Worm (Caenorhabditis elegans): ENCODE data around the gene sto-2.
A peak's percentile ranks its signal among the peaks of the same experiment; 100 is the strongest.

sto-2 gene

DNA sequence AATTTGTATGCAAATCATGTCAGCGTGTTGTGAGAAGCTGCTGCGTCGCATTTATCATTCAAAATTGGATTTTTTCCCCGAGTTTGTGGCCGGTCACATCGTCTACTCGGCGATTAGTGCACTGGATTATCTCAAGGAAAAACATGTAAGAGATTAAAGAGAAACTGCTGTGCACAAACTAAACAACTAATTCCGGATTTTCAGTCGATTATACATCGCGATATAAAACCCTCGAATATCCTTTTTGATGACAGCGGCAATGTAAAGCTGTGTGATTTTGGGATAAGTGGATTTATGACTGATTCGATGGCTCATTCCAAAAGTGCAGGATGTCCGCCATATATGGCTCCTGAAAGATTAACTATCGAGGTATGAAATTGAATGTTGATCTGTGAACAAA lies 47.4 kb upstream of the sto-2 start:
- TF ChIP-seq mcd-1 (GFP tag; IDR thresholded peaks at IDR 0.05) (no peak), nhr-120 (GFP tag; IDR thresholded peaks at IDR 0.05) (no peak), B0261.1 (tag; optimal IDR thresholded peaks at IDR 0.05) (no peak), F23B12.7 (tag; optimal IDR thresholded peaks at IDR 0.05; ENCODE audit: insufficient read depth) (no peak), ceh-100 (GFP tag; IDR thresholded peaks at IDR 0.05) (no peak), ztf-28 (GFP tag; IDR thresholded peaks at IDR 0.05) (no peak), ceh-91 (GFP tag; IDR thresholded peaks at IDR 0.05) (no peak), efl-1 (GFP tag; optimal IDR thresholded peaks at IDR 0.05) (no peak), hmg-1.2 (GFP tag; IDR thresholded peaks at IDR 0.05) (no peak), ztf-18 (tag; optimal IDR thresholded peaks at IDR 0.05) (no peak), attf-6 (GFP tag; IDR thresholded peaks at IDR 0.05) (no peak), F39B2.1 (GFP tag; IDR thresholded peaks at IDR 0.05) (no peak), F55B11.4 (tag; optimal IDR thresholded peaks at IDR 0.05; ENCODE audit: borderline replicate concordance, insufficient read depth) (no peak), nfyb-1 (GFP tag; IDR thresholded peaks at IDR 0.05) (no peak), F10E7.11 (tag; optimal IDR thresholded peaks at IDR 0.05) (no peak)

DNA sequence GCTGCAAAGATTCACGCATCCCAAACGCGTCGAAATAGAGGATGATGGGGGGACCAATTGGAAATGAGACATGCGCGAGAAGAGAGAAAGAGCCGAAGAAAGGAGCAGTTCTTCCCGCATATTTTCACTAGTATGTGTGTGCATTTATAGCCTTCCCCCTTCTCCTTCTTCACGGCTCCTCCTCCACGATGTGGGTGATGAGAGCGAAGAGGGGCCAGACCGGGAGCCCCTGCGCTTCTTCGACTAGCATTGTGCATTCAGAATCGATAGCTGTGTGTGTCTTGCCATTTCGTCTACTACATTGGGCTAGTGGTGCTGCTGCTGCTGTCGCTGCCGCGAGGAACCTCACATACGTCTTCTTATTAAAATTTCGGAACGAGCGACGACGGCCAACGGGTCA lies 45.0 kb upstream of the sto-2 start, which contains the start of gene jkk-1:
TSS of gene jkk-1 (plus strand) at position 249 of the 400 bp plus-strand sequence.
- TF ChIP-seq lin-54 (GFP tag; optimal IDR thresholded peaks at IDR 0.05) (no peak), fkh-3 (tag; optimal IDR thresholded peaks at IDR 0.05) (peak; percentile 47), bed-1 (GFP tag; IDR thresholded peaks at IDR 0.05) (no peak), let-526 (GFP tag; IDR thresholded peaks at IDR 0.05) (no peak), rec-8 (tag; optimal IDR thresholded peaks at IDR 0.05) (no peak), ceh-27 (GFP tag; optimal IDR thresholded peaks at IDR 0.05) (peak; percentile 8), pbrm-1 (GFP tag; IDR thresholded peaks at IDR 0.05) (no peak), dox-1 (GFP tag; IDR thresholded peaks at IDR 0.05) (no peak), lsy-27 (tag; optimal IDR thresholded peaks at IDR 0.05; ENCODE audit: borderline replicate concordance, insufficient read depth) (no peak), rcor-1 (GFP tag; IDR thresholded peaks at IDR 0.05) (no peak), F22D6.2 (tag; optimal IDR thresholded peaks at IDR 0.05) (no peak), zfh-2 (GFP tag; conservative IDR thresholded peaks at IDR 0.05) (peak; percentile 73), cebp-1 (GFP tag; IDR thresholded peaks at IDR 0.05) (no peak), cebp-1 (tag; optimal IDR thresholded peaks at IDR 0.05) (peak; percentile 51), egl-44 (GFP tag; IDR thresholded peaks at IDR 0.05) (no peak), ztf-6 (GFP tag; IDR thresholded peaks at IDR 0.05) (no peak), ztf-22 (GFP tag; optimal IDR thresholded peaks at IDR 0.05) (no peak), T26A5.8 (tag; optimal IDR thresholded peaks at IDR 0.05) (no peak), ama-1 (optimal IDR thresholded peaks at IDR 0.05) (no peak), ama-1 (GFP tag; optimal IDR thresholded peaks at IDR 0.05) (no peak), nhr-27 (tag; optimal IDR thresholded peaks at IDR 0.05) (no peak), ZK185.1 (tag; optimal IDR thresholded peaks at IDR 0.05; ENCODE audit: poor library complexity, severe bottlenecking) (no peak), ztf-18 (tag; optimal IDR thresholded peaks at IDR 0.05) (no peak), efl-1 (GFP tag; optimal IDR thresholded peaks at IDR 0.05) (no peak), madf-6 (GFP tag; IDR thresholded peaks at IDR 0.05) (no peak), dpff-1 (tag; optimal IDR thresholded peaks at IDR 0.05) (no peak), ets-4 (GFP tag; optimal IDR thresholded peaks at IDR 0.05) (no peak), ceh-91 (GFP tag; IDR thresholded peaks at IDR 0.05) (no peak), attf-3 (GFP tag; conservative IDR thresholded peaks at IDR 0.05) (no peak), Y67H2A.10 (GFP tag; conservative IDR thresholded peaks at IDR 0.05) (no peak), egrh-3 (GFP tag; IDR thresholded peaks at IDR 0.05) (0 out of 2 replicates have a peak, but pooled peaks have one; percentile 5), tlf-1 (GFP tag; optimal IDR thresholded peaks at IDR 0.05) (no peak), K12H6.12 (tag; optimal IDR thresholded peaks at IDR 0.05) (no peak), unc-62 (GFP tag; optimal IDR thresholded peaks at IDR 0.05) (no peak)

Measured in whole organism, young adult.